Worm (Caenorhabditis elegans) whole organism, dauer: ENCODE results near the gene his-17.
"Not testable (repeated sequence)": the region's sequence is repeated elsewhere in the genome, so short reads cannot be mapped to it uniquely, and the experiment has no call there.

Source experiments
- unc-62 ChIP-seq: sonication (generic microtip); optimal IDR thresholded peaks from 2 replicates; lab custom pipeline; 2017; ENCODE audit warnings: missing biosample characterization, missing genetic modification reagents, missing genetic modification characterization

Gene his-17

ce11 chrV:8932318-8932717 lies 34.5 kb upstream of the his-17 start, which contains the start of gene H14N18.2:
Gene H14N18.2 (plus strand): TSS chrV:8932618.
- TF ChIP-seq unc-62 (GFP tag; lab: Kevin White, UChicago), result no peak

- no peak for TF ChIP-seq unc-62 (GFP tag; lab: Kevin White, UChicago)
These were observed 31.2 kb upstream of the his-17 start, which contains the start of gene H14N18.4 for ce11 chrV:8928967-8929366. Gene H14N18.4 (minus strand): TSS chrV:8928978.

ce11 chrV:8927715-8928114 lies 29.9 kb upstream of the his-17 start:
- TF ChIP-seq unc-62 (GFP tag; lab: Kevin White, UChicago), result no peak

- TF ChIP-seq unc-62 (GFP tag; lab: Kevin White, UChicago), result no peak
These were observed 25.0 kb upstream of the his-17 start, which contains the start of gene ttr-47 for ce11 chrV:8922781-8923180. Gene ttr-47 (plus strand): TSS chrV:8923088.

ce11 chrV:8913940-8914339 lies 16.1 kb upstream of the his-17 start, which contains the start of gene mod-1:
Gene mod-1 (minus strand): TSS chrV:8914040.
- no peak for TF ChIP-seq unc-62 (GFP tag; lab: Kevin White, UChicago)

ce11 chrV:8906896-8907295 lies 9.1 kb upstream of the his-17 start, which contains the start of gene frpr-11:
Gene frpr-11 (plus strand): TSS chrV:8907196.
- TF ChIP-seq unc-62 (GFP tag; lab: Kevin White, UChicago), result no peak

ce11 chrV:8905656-8906055 lies 7.9 kb upstream of the his-17 start:
- no peak for TF ChIP-seq unc-62 (GFP tag; lab: Kevin White, UChicago)

- TF ChIP-seq unc-62 (GFP tag; lab: Kevin White, UChicago), result no peak
These were observed 6.1 kb upstream of the his-17 start for ce11 chrV:8903916-8904315.

- no peak for TF ChIP-seq unc-62 (GFP tag; lab: Kevin White, UChicago)
These were observed 4.9 kb upstream of the his-17 start, which contains the start of gene frpr-12 for ce11 chrV:8902697-8903096. Gene frpr-12 (plus strand): TSS chrV:8902997.

ce11 chrV:8898756-8899155 lies 964 bp upstream of the his-17 start, which contains the start of gene frpr-13:
Gene frpr-13 (plus strand): TSS chrV:8899056.
- TF ChIP-seq unc-62 (GFP tag; lab: Kevin White, UChicago), result no peak

ce11 chrV:8861949-8862348 lies 35.8 kb downstream of the his-17 start, which contains the start of gene F07B7.12:
Gene F07B7.12 (minus strand): TSS chrV:8862049.
- TF ChIP-seq unc-62 (GFP tag; lab: Kevin White, UChicago), result not testable (repeated sequence)
